Worm (Caenorhabditis elegans) whole organism, L1 larva: ENCODE results near the gene C13G3.12.

Experiments
- C16A3.4 ChIP-seq: fragments of 150-350 bp; optimal IDR thresholded peaks from 2 replicates; lab custom pipeline; 2014; ENCODE audit warnings: missing biosample characterization, missing genetic modification characterization
- C34B4.2 ChIP-seq: sonication (generic microtip); optimal IDR thresholded peaks from 2 replicates; lab custom pipeline; 2017; ENCODE audit warnings: mild to moderate bottlenecking, missing genetic modification characterization, missing compliant biosample characterization
- Y116A8C.19 ChIP-seq: sonication (generic microtip); optimal IDR thresholded peaks from 2 replicates; lab custom pipeline; 2016; ENCODE audit warnings: missing compliant biosample characterization, missing genetic modification characterization, borderline replicate concordance
- alr-1 ChIP-seq: fragments of 200-800 bp; sonication (Bioruptor generic); optimal IDR thresholded peaks from 2 replicates; lab custom pipeline; 2018; ENCODE audit warnings: borderline replicate concordance, mild to moderate bottlenecking, missing genetic modification characterization, missing compliant biosample characterization
- ama-1 ChIP-seq: fragments of 150-350 bp; optimal IDR thresholded peaks from 2 replicates; lab custom pipeline; 2014
- ceh-63 ChIP-seq: fragments of 200-800 bp; sonication (Bioruptor generic); optimal IDR thresholded peaks from 2 replicates; lab custom pipeline; 2018; ENCODE audit warnings: mild to moderate bottlenecking, missing genetic modification characterization, missing compliant biosample characterization
- ceh-8 ChIP-seq: fragments of 200-800 bp; sonication (Bioruptor generic); optimal IDR thresholded peaks from 2 replicates; lab custom pipeline; 2018; ENCODE audit warnings: mild to moderate bottlenecking, missing genetic modification characterization, moderate library complexity, missing compliant biosample characterization
- ceh-82 ChIP-seq, 3 experiments: fragments of 150-350 bp in 1 of 3; sonication (generic microtip) in 2 of 3; optimal IDR thresholded peaks; 2 replicates each; lab custom pipeline; 2014 to 2017; ENCODE audit warnings: missing biosample characterization in 3 of 3, missing genetic modification characterization in 3 of 3
- ceh-90 ChIP-seq: sonication (generic microtip); optimal IDR thresholded peaks from 2 replicates; lab custom pipeline; 2016; ENCODE audit warnings: missing genetic modification characterization, missing compliant biosample characterization
- dpl-1 ChIP-seq, 3 experiments: fragments of 150-350 bp in 2 of 3; sonication (generic microtip) in 1 of 3; optimal IDR thresholded peaks; 2 replicates each; lab custom pipeline; 2014 to 2017; ENCODE audit warnings: missing biosample characterization in 3 of 3, missing genetic modification characterization in 3 of 3, missing genetic modification reagents in 3 of 3
- efl-3 ChIP-seq: fragments of 200-800 bp; sonication (Bioruptor generic); optimal IDR thresholded peaks from 2 replicates; lab custom pipeline; 2018; ENCODE audit warnings: mild to moderate bottlenecking, missing genetic modification characterization, missing compliant biosample characterization
- egl-27 ChIP-seq, 2 experiments: fragments of 150-350 bp in 1 of 2; sonication (generic microtip); optimal IDR thresholded peaks; 3 replicates each; lab custom pipeline; 2017 to 2018; ENCODE audit warnings: missing biosample characterization in 2 of 2, missing genetic modification characterization in 2 of 2, missing genetic modification reagents in 2 of 2
- elt-3 ChIP-seq, 6 experiments: fragments of 150-350 bp in 1 of 6; sonication (generic microtip); optimal IDR thresholded peaks; 2 replicates each; lab custom pipeline; 2017 to 2018; ENCODE audit warnings: missing biosample characterization in 6 of 6, missing genetic modification characterization in 6 of 6, inconsistent platforms in 1 of 6
- ets-5 ChIP-seq: fragments of 200-800 bp; sonication (Bioruptor generic); IDR thresholded peaks from 2 replicates; pipeline ENCODE4 v1.3.6; 2022; ENCODE audit warnings: missing genetic modification characterization, missing compliant biosample characterization
- fkh-4 ChIP-seq: sonication (generic microtip); optimal IDR thresholded peaks from 2 replicates; lab custom pipeline; 2016; ENCODE audit warnings: missing compliant biosample characterization, missing genetic modification characterization, borderline replicate concordance
- hlh-17 ChIP-seq: fragments of 200-800 bp; sonication (Bioruptor generic); optimal IDR thresholded peaks from 2 replicates; lab custom pipeline; 2018; ENCODE audit warnings: missing genetic modification characterization, mild to moderate bottlenecking, missing compliant biosample characterization, moderate library complexity, borderline replicate concordance
- hlh-4 ChIP-seq: sonication (generic microtip); optimal IDR thresholded peaks from 2 replicates; lab custom pipeline; 2016; ENCODE audit warnings: mild to moderate bottlenecking, missing genetic modification characterization, missing compliant biosample characterization
- hpl-2 ChIP-seq: fragments of 150-350 bp; optimal IDR thresholded peaks from 2 replicates; lab custom pipeline; 2014; ENCODE audit warnings: missing biosample characterization, missing genetic modification reagents, missing genetic modification characterization
- lin-13 ChIP-seq: fragments of 150-350 bp; optimal IDR thresholded peaks from 2 replicates; lab custom pipeline; 2014; ENCODE audit warnings: missing biosample characterization, missing genetic modification reagents, missing genetic modification characterization
- lin-14 ChIP-seq: fragments of 200-800 bp; sonication (Bioruptor generic); optimal IDR thresholded peaks from 2 replicates; lab custom pipeline; 2018; ENCODE audit warnings: mild to moderate bottlenecking, missing genetic modification characterization, moderate library complexity, missing compliant biosample characterization
- lir-3 ChIP-seq: sonication (generic microtip); optimal IDR thresholded peaks from 2 replicates; lab custom pipeline; 2016; ENCODE audit warnings: mild to moderate bottlenecking, missing genetic modification characterization, moderate library complexity, missing compliant biosample characterization; ENCODE audit not compliant: poor library complexity
- mab-9 ChIP-seq: fragments of 200-800 bp; sonication (Bioruptor generic); IDR thresholded peaks from 2 replicates; pipeline ENCODE4 v1.3.6; 2022; ENCODE audit warnings: missing genetic modification reagents, missing genetic modification characterization, missing compliant biosample characterization
- mef-2 ChIP-seq: fragments of 150-350 bp; optimal IDR thresholded peaks from 2 replicates; lab custom pipeline; 2014; ENCODE audit warnings: missing biosample characterization, missing genetic modification characterization
- nhr-237 ChIP-seq: fragments of 150-350 bp; optimal IDR thresholded peaks from 2 replicates; lab custom pipeline; 2014; ENCODE audit warnings: missing biosample characterization, missing genetic modification characterization
- nhr-84 ChIP-seq: sonication (generic microtip); optimal IDR thresholded peaks from 2 replicates; lab custom pipeline; 2017; ENCODE audit warnings: missing biosample characterization, missing genetic modification characterization
- nhr-85 ChIP-seq: sonication (generic microtip); peaks from one replicate; lab custom pipeline; 2016; ENCODE audit warnings: missing genetic modification characterization, inconsistent platforms, missing compliant biosample characterization
- nhr-90 ChIP-seq: sonication (generic microtip); optimal IDR thresholded peaks from 2 replicates; lab custom pipeline; 2016; ENCODE audit warnings: mild to moderate bottlenecking, missing genetic modification characterization, missing compliant biosample characterization; ENCODE audit not compliant: poor library complexity
- pax-3 ChIP-seq: fragments of 200-800 bp; sonication (Bioruptor generic); optimal IDR thresholded peaks from 2 replicates; lab custom pipeline; 2018; ENCODE audit warnings: mild to moderate bottlenecking, missing genetic modification characterization, moderate library complexity, missing compliant biosample characterization
- pqm-1 ChIP-seq: sonication (generic microtip); optimal IDR thresholded peaks from 3 replicates; lab custom pipeline; 2017; ENCODE audit warnings: missing biosample characterization, missing genetic modification characterization
- skn-1 ChIP-seq: fragments of 150-350 bp; optimal IDR thresholded peaks from 2 replicates; lab custom pipeline; 2014; ENCODE audit warnings: missing biosample characterization, missing genetic modification characterization
- snpc-4 ChIP-seq: fragments of 150-350 bp; optimal IDR thresholded peaks from 2 replicates; lab custom pipeline; 2014; ENCODE audit warnings: missing biosample characterization, missing genetic modification characterization
- snu-23 ChIP-seq: sonication (generic microtip); optimal IDR thresholded peaks from 2 replicates; lab custom pipeline; 2016; ENCODE audit warnings: missing genetic modification characterization, missing compliant biosample characterization
- sox-4 ChIP-seq: sonication (generic microtip); optimal IDR thresholded peaks from 2 replicates; lab custom pipeline; 2016; ENCODE audit warnings: missing genetic modification characterization, missing compliant biosample characterization
- swsn-7 ChIP-seq: sonication (generic microtip); optimal IDR thresholded peaks from 2 replicates; lab custom pipeline; 2016; ENCODE audit warnings: missing genetic modification characterization, missing compliant biosample characterization
- tlp-1 ChIP-seq: fragments of 150-350 bp; optimal IDR thresholded peaks from 2 replicates; lab custom pipeline; 2014; ENCODE audit warnings: missing biosample characterization, missing genetic modification characterization
- unc-130 ChIP-seq: fragments of 150-350 bp; optimal IDR thresholded peaks from 2 replicates; lab custom pipeline; 2017; ENCODE audit warnings: missing biosample characterization, missing genetic modification characterization, inconsistent platforms
- unc-30 ChIP-seq: sonication (generic microtip); optimal IDR thresholded peaks from 2 replicates; lab custom pipeline; 2017; ENCODE audit warnings: missing biosample characterization, missing genetic modification characterization
- unc-62 ChIP-seq: fragments of 150-350 bp; optimal IDR thresholded peaks from 2 replicates; lab custom pipeline; 2014; ENCODE audit warnings: missing biosample characterization, missing genetic modification reagents, missing genetic modification characterization
- xbp-1 ChIP-seq: sonication (generic microtip); optimal IDR thresholded peaks from 2 replicates; lab custom pipeline; 2016; ENCODE audit warnings: missing genetic modification characterization, missing compliant biosample characterization
- zag-1 ChIP-seq: fragments of 150-350 bp; optimal IDR thresholded peaks from 2 replicates; lab custom pipeline; 2014; ENCODE audit warnings: missing biosample characterization, missing genetic modification characterization
- ztf-4 ChIP-seq: fragments of 150-350 bp; optimal IDR thresholded peaks from 2 replicates; lab custom pipeline; 2014; ENCODE audit warnings: missing biosample characterization, missing genetic modification characterization

C13G3.12 gene

DNA sequence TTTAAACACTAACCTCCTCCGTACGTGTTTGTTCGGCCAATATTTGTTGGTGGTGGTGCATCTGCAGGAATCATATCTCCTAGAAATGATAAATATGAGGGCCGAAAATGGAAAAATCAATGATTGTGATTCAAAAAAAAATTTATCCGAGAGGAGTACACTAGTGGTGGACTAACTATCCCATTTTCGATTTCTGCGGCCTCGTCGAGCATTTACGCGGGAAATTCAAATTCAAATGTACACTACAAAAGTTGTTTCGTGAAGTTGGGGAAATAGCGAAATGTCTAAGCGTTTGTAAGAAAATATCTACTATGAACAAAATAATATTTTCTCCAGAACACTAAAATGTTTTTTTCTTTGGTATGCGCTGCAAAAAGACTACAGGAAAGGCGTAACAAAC, 6.6 kb upstream of the C13G3.12 start (continued):
- TF ChIP-seq mab-9 (GFP tag; lab: Robert Waterston, UW) (0 out of 2 replicates have a peak, but pooled peaks have one; percentile 48), nhr-84 (tag; lab: Kevin White, UChicago) (no peak), unc-30 (tag; lab: Kevin White, UChicago) (no peak), mef-2 (tag; lab: Kevin White, UChicago) (no peak), ztf-4 (tag; lab: Kevin White, UChicago) (no peak), xbp-1 (tag; lab: Kevin White, UChicago) (peak; percentile 80), egl-27 (tag; optimal IDR thresholded peaks at IDR 0.05; lab: Kevin White, UChicago) (no peak), unc-62 (GFP tag; lab: Kevin White, UChicago) (no peak), swsn-7 (tag; lab: Kevin White, UChicago) (peak; percentile 59), snu-23 (GFP tag; lab: Kevin White, UChicago) (peak; percentile 73), nhr-237 (tag; lab: Kevin White, UChicago) (no peak), ama-1 (lab: Kevin White, UChicago) (no peak), hlh-4 (tag; lab: Kevin White, UChicago) (no peak), ceh-63 (no peak), alr-1 (tag; lab: Kevin White, UChicago) (no peak), ceh-90 (tag; lab: Kevin White, UChicago) (peak; percentile 90), Y116A8C.19 (tag; lab: Kevin White, UChicago) (peak; percentile 56), lir-3 (tag; lab: Kevin White, UChicago) (peak; percentile 93), pqm-1 (tag; lab: Kevin White, UChicago) (no peak), C16A3.4 (tag; lab: Kevin White, UChicago) (peak; percentile 52), elt-3 (tag; optimal IDR thresholded peaks at IDR 0.05; lab: Kevin White, UChicago) (peak in 1 of 6 experiments; percentile 30), tlp-1 (no peak), skn-1 (tag; lab: Kevin White, UChicago) (peak; percentile 45), ceh-8 (GFP tag; lab: Kevin White, UChicago) (peak; percentile 55), sox-4 (peak; percentile 74), efl-3 (no peak), hlh-17 (GFP tag; lab: Kevin White, UChicago) (no peak), zag-1 (no peak), hpl-2 (GFP tag; lab: Kevin White, UChicago) (no peak), snpc-4 (tag; lab: Kevin White, UChicago) (peak; percentile 22), nhr-90 (tag; lab: Kevin White, UChicago) (peak; percentile 88), ets-5 (GFP tag; lab: Robert Waterston, UW) (no peak), unc-130 (tag; lab: Kevin White, UChicago) (peak; percentile 30), pax-3 (peak; percentile 80), ceh-82 (tag; optimal IDR thresholded peaks at IDR 0.05; lab: Kevin White, UChicago) (peak; percentile 14 to 53 (median 18)), fkh-4 (tag; lab: Kevin White, UChicago) (peak; percentile 87), lin-13 (GFP tag; lab: Kevin White, UChicago) (peak; percentile 56), C34B4.2 (tag; lab: Kevin White, UChicago) (no peak), lin-14 (GFP tag; lab: Kevin White, UChicago) (peak; percentile 38)

ce11 chrV:11027740-11028139, 5.0 kb upstream of the C13G3.12 start:
- TF ChIP-seq nhr-85 (tag; lab: Kevin White, UChicago) (no peak), ceh-82 (tag; optimal IDR thresholded peaks at IDR 0.05; lab: Kevin White, UChicago) (no peak), dpl-1 (GFP tag; optimal IDR thresholded peaks at IDR 0.05; lab: Kevin White, UChicago) (no peak)
